Worm (Caenorhabditis elegans) whole organism, L2 larva: Measurements from ENCODE around the gene cutl-28.

Experiments
- F13H6.1 ChIP-seq: sonication (generic microtip); optimal IDR thresholded peaks from 2 replicates; lab custom pipeline; 2016; ENCODE audit warnings: missing genetic modification characterization, missing compliant biosample characterization
- ZK546.5 ChIP-seq: sonication (generic microtip); optimal IDR thresholded peaks from 2 replicates; lab custom pipeline; 2017; ENCODE audit warnings: missing biosample characterization, missing genetic modification characterization
- aly-2 ChIP-seq: fragments of 150-350 bp; optimal IDR thresholded peaks from 2 replicates; lab custom pipeline; 2014; ENCODE audit warnings: missing biosample characterization, missing genetic modification characterization
- blmp-1 ChIP-seq: sonication (generic microtip); optimal IDR thresholded peaks from 2 replicates; lab custom pipeline; 2017; ENCODE audit warnings: missing genetic modification characterization, mild to moderate bottlenecking, missing compliant biosample characterization, antibody characterized with exemption, moderate library complexity; ENCODE audit not compliant: insufficient read depth
- elt-1 ChIP-seq: fragments of 150-350 bp; optimal IDR thresholded peaks from 2 replicates; lab custom pipeline; 2014; ENCODE audit warnings: missing biosample characterization, missing genetic modification characterization
- fos-1 ChIP-seq: fragments of 150-350 bp; optimal IDR thresholded peaks from 2 replicates; lab custom pipeline; 2014; ENCODE audit warnings: missing biosample characterization, missing genetic modification characterization
- lin-13 ChIP-seq: fragments of 150-350 bp; optimal IDR thresholded peaks from 2 replicates; lab custom pipeline; 2014; ENCODE audit warnings: missing biosample characterization, missing genetic modification reagents, missing genetic modification characterization
- lin-39 ChIP-seq: fragments of 150-350 bp; optimal IDR thresholded peaks from 2 replicates; lab custom pipeline; 2014; ENCODE audit warnings: missing biosample characterization, missing genetic modification reagents, missing genetic modification characterization
- lsy-2 ChIP-seq, 2 experiments: fragments of 150-350 bp in 1 of 2; sonication (generic microtip) in 1 of 2; optimal IDR thresholded peaks; 2 replicates each; lab custom pipeline; 2014 to 2017; ENCODE audit warnings: missing biosample characterization in 2 of 2, missing genetic modification characterization in 2 of 2
- mdl-1 ChIP-seq, 2 experiments: fragments of 150-350 bp in 1 of 2; sonication (generic microtip) in 1 of 2; optimal IDR thresholded peaks; 2 replicates each; lab custom pipeline; 2017; ENCODE audit warnings: missing biosample characterization in 2 of 2, missing genetic modification characterization in 2 of 2
- nhr-12 ChIP-seq: fragments of 150-350 bp; optimal IDR thresholded peaks from 2 replicates; lab custom pipeline; 2014; ENCODE audit warnings: missing biosample characterization, missing genetic modification characterization
- nhr-21 ChIP-seq: fragments of 150-350 bp; optimal IDR thresholded peaks from 2 replicates; lab custom pipeline; 2014; ENCODE audit warnings: missing biosample characterization, missing genetic modification characterization
- nhr-237 ChIP-seq: fragments of 150-350 bp; optimal IDR thresholded peaks from 2 replicates; lab custom pipeline; 2014; ENCODE audit warnings: missing biosample characterization, missing genetic modification characterization

ce11 chrIV:675471-676159 is 8.7 kb upstream of the cutl-28 start, which contains the start of the genes K11H12.4 and K11H12.10:
- TF ChIP-seq aly-2 (tag; lab: Kevin White, UChicago): no peak
- no peak for TF ChIP-seq lin-13 (GFP tag; lab: Kevin White, UChicago)
- peak; percentile 81 for TF ChIP-seq fos-1
- TF ChIP-seq elt-1 (tag; lab: Kevin White, UChicago): no peak
- no peak for TF ChIP-seq nhr-12 (tag; lab: Kevin White, UChicago)
- TF ChIP-seq lin-39: no peak
- TF ChIP-seq ZK546.5 (tag; lab: Kevin White, UChicago): no peak
- TF ChIP-seq nhr-237: no peak
- no peak for TF ChIP-seq mdl-1 (tag; optimal IDR thresholded peaks at IDR 0.05; lab: Kevin White, UChicago)
- TF ChIP-seq F13H6.1: no peak
- no peak for TF ChIP-seq blmp-1 (tag; lab: Kevin White, UChicago)
- TF ChIP-seq nhr-21 (tag; lab: Kevin White, UChicago): no peak
- no peak for TF ChIP-seq lsy-2 (tag; optimal IDR thresholded peaks at IDR 0.05; lab: Kevin White, UChicago)
